Worm (Caenorhabditis elegans) whole organism, early embryonic: ENCODE data around the gene EGAP5.1.

Source experiments
- ama-1 ChIP-seq: fragments of 150-350 bp; optimal IDR thresholded peaks from 2 replicates; lab custom pipeline; 2014
- ceh-13 ChIP-seq: fragments of 200-800 bp; sonication (Bioruptor generic); optimal IDR thresholded peaks from 2 replicates; lab custom pipeline; 2018; ENCODE audit warnings: mild to moderate bottlenecking, missing genetic modification characterization, missing compliant biosample characterization
- flt-1 ChIP-seq: fragments of 200-800 bp; sonication (Bioruptor generic); IDR thresholded peaks from 2 replicates; pipeline ENCODE4 v1.3.6; 2022; ENCODE audit warnings: missing genetic modification characterization, missing compliant biosample characterization
- hmg-4 ChIP-seq: fragments of 200-800 bp; sonication (Bioruptor generic); optimal IDR thresholded peaks from 2 replicates; lab custom pipeline; 2018; ENCODE audit warnings: mild to moderate bottlenecking, missing genetic modification characterization, missing compliant biosample characterization
- pes-1 ChIP-seq: fragments of 200-800 bp; sonication (Bioruptor generic); IDR thresholded peaks from 2 replicates; pipeline ENCODE4 v1.3.6; 2022; ENCODE audit warnings: missing genetic modification reagents, missing genetic modification characterization, missing compliant biosample characterization
- tbx-37 ChIP-seq: fragments of 200-800 bp; sonication (Bioruptor generic); conservative IDR thresholded peaks from 2 replicates; pipeline ENCODE4 v1.3.6; 2022; ENCODE audit warnings: missing genetic modification reagents, missing genetic modification characterization, missing compliant biosample characterization

ce11 chrX:5121789-5122188, 41.1 kb upstream of the EGAP5.1 start:
- TF ChIP-seq ama-1 (lab: Kevin White, UChicago) (no peak), ceh-13 (no peak), hmg-4 (no peak), flt-1 (GFP tag; lab: Robert Waterston, UW) (no peak), tbx-37 (GFP tag; lab: Robert Waterston, UW) (no peak), pes-1 (GFP tag; lab: Robert Waterston, UW) (no peak)
